Worm (Caenorhabditis elegans): ENCODE results near the gene nep-9.

DNA sequence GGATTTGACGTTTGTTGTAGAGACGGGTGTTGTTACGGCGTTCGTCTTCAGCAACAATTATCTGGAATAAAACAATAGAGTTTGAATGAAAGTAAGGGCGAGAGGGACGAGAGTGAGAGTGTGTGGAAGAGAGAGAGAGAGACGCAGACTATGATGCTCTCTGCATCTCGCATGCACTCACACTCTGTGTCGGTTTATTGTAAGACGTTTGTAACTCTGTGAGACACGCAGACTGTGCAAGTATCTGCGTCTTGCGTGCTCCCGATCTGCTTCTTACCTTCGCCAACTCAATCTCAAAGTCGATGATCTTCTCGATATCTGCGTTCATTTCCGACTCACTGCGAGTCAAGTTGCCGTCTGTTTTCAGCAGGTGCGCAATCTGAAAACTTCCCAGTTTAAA lies 23.8 kb upstream of the nep-9 start:
- TF ChIP-seq pha-2 (tag; optimal IDR thresholded peaks at IDR 0.05) (no peak), K09A11.1 (tag; optimal IDR thresholded peaks at IDR 0.05; ENCODE audit: insufficient read depth) (no peak), unc-55 (GFP tag; optimal IDR thresholded peaks at IDR 0.05) (no peak), ceh-24 (tag; optimal IDR thresholded peaks at IDR 0.05) (no peak), npax-4 (tag; optimal IDR thresholded peaks at IDR 0.05) (no peak), nfya-1 (tag; optimal IDR thresholded peaks at IDR 0.05) (no peak), tbx-2 (tag; optimal IDR thresholded peaks at IDR 0.05) (no peak)

All from whole organism, late embryonic.